Fruit fly (Drosophila melanogaster): ENCODE results near the gene CG15715.

CG15715 gene

dm6 chr3L:15815353-15816142 lies 21.7 kb downstream of the CG15715 start (continued):
- TF ChIP-seq fd96Cb (tag; optimal IDR thresholded peaks at IDR 0.05) (peak; percentile 71), H15 (GFP tag; IDR thresholded peaks at IDR 0.05) (no peak), CG14441 (GFP tag; IDR thresholded peaks at IDR 0.05) (0 out of 2 replicates have a peak, but pooled peaks have one; percentile 48), CG30431 (GFP tag; optimal IDR thresholded peaks at IDR 0.05) (no peak), CG34376 (GFP tag; optimal IDR thresholded peaks at IDR 0.05) (peak; percentile 46), Gug (GFP tag; IDR thresholded peaks at IDR 0.05) (no peak), CrebB (tag; optimal IDR thresholded peaks at IDR 0.05) (peak; percentile 58), Vsx1 (GFP tag; optimal IDR thresholded peaks at IDR 0.05) (peak; percentile 28), pfk (GFP tag; optimal IDR thresholded peaks at IDR 0.05) (no peak), sens-2 (GFP tag; IDR thresholded peaks at IDR 0.05) (no peak), Ssrp (tag; optimal IDR thresholded peaks at IDR 0.05) (peak; percentile 53), CG2129 (GFP tag; IDR thresholded peaks at IDR 0.05; ENCODE audit: partially characterized antibody) (no peak), Dip2 (GFP tag; IDR thresholded peaks at IDR 0.05) (no peak), esg (GFP tag; conservative IDR thresholded peaks at IDR 0.05) (peak; percentile 68), peb (GFP tag; IDR thresholded peaks at IDR 0.05) (no peak), CG32532 (GFP tag; IDR thresholded peaks at IDR 0.05) (peak; percentile 61; the same call in 1 of the 2 replicates), CHES-1-like (GFP tag; optimal IDR thresholded peaks at IDR 0.05) (peak; percentile 53), caup (GFP tag; optimal IDR thresholded peaks at IDR 0.05; ENCODE audit: severe bottlenecking) (peak; percentile 71), Opbp (GFP tag; IDR thresholded peaks at IDR 0.05; ENCODE audit: partially characterized antibody) (no peak), CG15696 (tag; optimal IDR thresholded peaks at IDR 0.05) (peak; percentile 64), ab (GFP tag; optimal IDR thresholded peaks at IDR 0.05) (no peak), bab2 (GFP tag; optimal IDR thresholded peaks at IDR 0.05) (peak; percentile 57), salm (tag; optimal IDR thresholded peaks at IDR 0.05) (peak; percentile 43), CG8359 (GFP tag; optimal IDR thresholded peaks at IDR 0.05; ENCODE audit: borderline replicate concordance) (no peak), vnd (GFP tag; IDR thresholded peaks at IDR 0.05; ENCODE audit: partially characterized antibody) (no peak), CG6175 (GFP tag; IDR thresholded peaks at IDR 0.05) (no peak), CG7987 (GFP tag; optimal IDR thresholded peaks at IDR 0.05) (no peak), pho (GFP tag; optimal IDR thresholded peaks at IDR 0.05) (peak; percentile 32), bbx (GFP tag; IDR thresholded peaks at IDR 0.05; ENCODE audit: partially characterized antibody) (no peak), jing (GFP tag; optimal IDR thresholded peaks at IDR 0.05) (peak; percentile 16), dysf (GFP tag; IDR thresholded peaks at IDR 0.05) (peak; percentile 74; the same call in 1 of the 3 replicates), CG15601 (tag; optimal IDR thresholded peaks at IDR 0.05) (peak; percentile 51), CG4424 (GFP tag; optimal IDR thresholded peaks at IDR 0.05) (peak; percentile 68), sisA (GFP tag; IDR thresholded peaks at IDR 0.05) (no peak), CG9437 (GFP tag; optimal IDR thresholded peaks at IDR 0.05) (peak; percentile 57), CG30403 (GFP tag; optimal IDR thresholded peaks at IDR 0.05) (peak; percentile 87), ewg (GFP tag; optimal IDR thresholded peaks at IDR 0.05) (no peak), CG3995 (GFP tag; optimal IDR thresholded peaks at IDR 0.05) (no peak), luna (GFP tag; optimal IDR thresholded peaks at IDR 0.05) (peak; percentile 42), sim (GFP tag; IDR thresholded peaks at IDR 0.05) (peak; percentile 12; the same call in 1 of the 2 replicates), Ada2b (GFP tag; IDR thresholded peaks at IDR 0.05) (peak; percentile 57), NK7.1 (GFP tag; optimal IDR thresholded peaks at IDR 0.05) (no peak), Hey (tag; optimal IDR thresholded peaks at IDR 0.05) (no peak), btn (GFP tag; optimal IDR thresholded peaks at IDR 0.05) (peak; percentile 15), yki (optimal IDR thresholded peaks at IDR 0.05) (peak; percentile 70), CG18619 (GFP tag; optimal IDR thresholded peaks at IDR 0.05) (peak; percentile 74), unc-4 (GFP tag; IDR thresholded peaks at IDR 0.05; ENCODE audit: partially characterized antibody) (no peak), chinmo (GFP tag; IDR thresholded peaks at IDR 0.05; ENCODE audit: partially characterized antibody) (0 out of 4 replicates have a peak, but pooled peaks have one; percentile 55), HHEX (GFP tag; optimal IDR thresholded peaks at IDR 0.05) (peak; percentile 69)

All from whole organism, embryonic.